Fruit fly (Drosophila melanogaster): ENCODE data around the gene Tctp.

- no peak for TF ChIP-seq CG16779 (tag; optimal IDR thresholded peaks at IDR 0.05)
- TF ChIP-seq dac (GFP tag; optimal IDR thresholded peaks at IDR 0.05), result no peak
- no peak for TF ChIP-seq OdsH (GFP tag; optimal IDR thresholded peaks at IDR 0.05)
- TF ChIP-seq cyc (GFP tag; optimal IDR thresholded peaks at IDR 0.05), result no peak
- no peak for TF ChIP-seq net (GFP tag; optimal IDR thresholded peaks at IDR 0.05)
- TF ChIP-seq Hr4 (GFP tag; optimal IDR thresholded peaks at IDR 0.05), result no peak
Measured at dm6 chr3R:11197389-11197716, 12.7 kb upstream of the Tctp start, which contains the start of gene cu.
